Fruit fly (Drosophila melanogaster): Measurements from ENCODE around the gene SREBP.

DNA sequence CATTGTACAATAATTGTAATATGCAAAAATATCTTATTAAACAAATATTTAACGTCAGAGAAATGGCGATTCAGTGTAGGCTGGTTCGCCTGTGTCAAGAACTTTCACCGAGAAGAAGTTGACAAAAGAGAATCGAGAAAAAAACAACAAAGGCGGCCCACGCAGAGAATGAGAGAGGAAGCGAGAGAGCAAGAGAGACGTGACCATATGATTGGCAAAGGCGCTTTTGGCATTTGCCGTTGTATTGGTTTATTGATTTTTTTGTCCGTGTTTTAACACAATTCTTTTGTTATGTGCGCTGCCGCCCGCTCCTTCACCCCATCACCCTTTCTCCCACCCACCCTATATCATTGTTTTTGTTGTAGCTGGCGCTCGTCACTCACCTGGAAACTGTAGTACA is 39.5 kb downstream of the SREBP start:
- no peak for TF ChIP-seq ovo (GFP tag; optimal IDR thresholded peaks at IDR 0.05)
- TF ChIP-seq CG14711 (tag; optimal IDR thresholded peaks at IDR 0.05), result no peak
- TF ChIP-seq Hr96 (GFP tag; optimal IDR thresholded peaks at IDR 0.05), result no peak
- no peak for TF ChIP-seq CG7045 (GFP tag; optimal IDR thresholded peaks at IDR 0.05)
- no peak for TF ChIP-seq cic (GFP tag; optimal IDR thresholded peaks at IDR 0.05)
- no peak for TF ChIP-seq Crg-1 (GFP tag; optimal IDR thresholded peaks at IDR 0.05)
- no peak for TF ChIP-seq cnc (optimal IDR thresholded peaks at IDR 0.05)
- no peak for TF ChIP-seq CG11617 (GFP tag; optimal IDR thresholded peaks at IDR 0.05)

Data from whole organism, adult.